Fruit fly (Drosophila melanogaster) whole organism, adult: ENCODE results near the gene CG18493.

Experiments used
- CG14711 ChIP-seq: fragments of 200-800 bp; sonication (Bioruptor generic); optimal IDR thresholded peaks from 2 replicates; lab custom pipeline; 2018; ENCODE audit warnings: missing biosample characterization, mild to moderate bottlenecking, missing genetic modification characterization, moderate library complexity
- pad ChIP-seq: fragments of 200-800 bp; sonication (Bioruptor generic); optimal IDR thresholded peaks from 3 replicates; lab custom pipeline; 2017; ENCODE audit warnings: missing biosample characterization, missing genetic modification characterization, mild to moderate bottlenecking, moderate library complexity, missing genetic modification reagents
- toe ChIP-seq: fragments of 200-800 bp; sonication (Bioruptor generic); optimal IDR thresholded peaks from 2 replicates; lab custom pipeline; 2016; ENCODE audit warnings: missing biosample characterization, missing genetic modification characterization

- TF ChIP-seq pad (GFP tag; lab: Kevin White, UChicago) (no peak), toe (no peak), CG14711 (tag; lab: Kevin White, UChicago) (no peak)
Observed at dm6 chr3R:19425099-19425498, 35.0 kb downstream of the CG18493 start, which contains the start of gene CG3517.
